Worm (Caenorhabditis elegans): Measurements from ENCODE around the gene C33C12.12.

- TF ChIP-seq saeg-2 (GFP tag; IDR thresholded peaks at IDR 0.05), result no peak
- TF ChIP-seq unc-39 (tag; optimal IDR thresholded peaks at IDR 0.05), result no peak
- no peak for TF ChIP-seq F10B5.3 (tag; optimal IDR thresholded peaks at IDR 0.05)
- no peak for TF ChIP-seq pha-4 (GFP tag; IDR thresholded peaks at IDR 0.05)
- TF ChIP-seq pha-4 (tag; optimal IDR thresholded peaks at IDR 0.05), result no peak
- TF ChIP-seq fos-1 (tag; optimal IDR thresholded peaks at IDR 0.05), result no peak
- no peak for TF ChIP-seq ces-1 (GFP tag; optimal IDR thresholded peaks at IDR 0.05)
- TF ChIP-seq ztf-11 (tag; optimal IDR thresholded peaks at IDR 0.05), result no peak
Measured at ce11 chrII:2146900-2147375, 23.0 kb downstream of the C33C12.12 start, which contains the start of gene C40A11.2.

All from whole organism, L4 larva.